Fruit fly (Drosophila melanogaster): Measurements from ENCODE around the gene unc-13-4A.

unc-13-4A gene

DNA sequence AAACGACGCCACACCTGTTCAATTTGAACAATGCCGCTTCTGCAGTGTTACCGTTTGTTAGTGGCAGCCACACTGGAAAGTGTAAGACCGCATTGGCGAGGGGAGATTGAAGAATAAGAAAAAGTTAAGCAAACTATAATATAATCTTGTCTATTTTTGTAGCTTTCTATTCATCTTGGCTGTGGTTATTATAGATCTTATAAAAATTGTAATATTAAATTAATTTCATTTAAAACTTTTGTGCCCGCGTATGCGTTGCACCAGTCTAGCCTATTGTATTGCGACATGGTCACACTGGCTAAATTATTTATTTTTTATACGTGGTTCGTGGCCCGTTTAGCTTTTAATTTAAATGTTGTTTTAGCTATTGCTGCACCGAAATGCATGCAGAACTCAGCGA, 10.7 kb upstream of the unc-13-4A start, which contains the start of the genes RhoGEF4 and Rint1 (continued):
- TF ChIP-seq D (optimal IDR thresholded peaks at IDR 0.05) = no peak
- peak; percentile 41 for TF ChIP-seq D (GFP tag; optimal IDR thresholded peaks at IDR 0.05)
- peak; percentile 31 for TF ChIP-seq slou (GFP tag; optimal IDR thresholded peaks at IDR 0.05)
- TF ChIP-seq Myb (GFP tag; optimal IDR thresholded peaks at IDR 0.05) = peak; percentile 79
- TF ChIP-seq odd (GFP tag; optimal IDR thresholded peaks at IDR 0.05) = no peak
- peak; percentile 86 for TF ChIP-seq CG12391 (tag; optimal IDR thresholded peaks at IDR 0.05)
- peak; percentile 52 for TF ChIP-seq CG13123 (GFP tag; optimal IDR thresholded peaks at IDR 0.05)
- no peak for TF ChIP-seq CG2678 (tag; optimal IDR thresholded peaks at IDR 0.05)
- peak; percentile 73 for TF ChIP-seq CG12155 (GFP tag; optimal IDR thresholded peaks at IDR 0.05)
- no peak for TF ChIP-seq Eip74EF (GFP tag; optimal IDR thresholded peaks at IDR 0.05)
- no peak for TF ChIP-seq Kr (GFP tag; optimal IDR thresholded peaks at IDR 0.05)
- TF ChIP-seq NK7.1 (GFP tag; optimal IDR thresholded peaks at IDR 0.05) = no peak
- peak; percentile 86 for TF ChIP-seq gem (tag; optimal IDR thresholded peaks at IDR 0.05)
- TF ChIP-seq ac (GFP tag; optimal IDR thresholded peaks at IDR 0.05) = no peak
- TF ChIP-seq CG6272 (GFP tag; IDR thresholded peaks at IDR 0.05) = peak; percentile 73
- TF ChIP-seq peb (GFP tag; IDR thresholded peaks at IDR 0.05) = peak; percentile 64
- TF ChIP-seq sens-2 (GFP tag; IDR thresholded peaks at IDR 0.05) = no peak
- TF ChIP-seq dmrt11E (tag; optimal IDR thresholded peaks at IDR 0.05) = peak; percentile 71
- TF ChIP-seq CG10267 (tag; optimal IDR thresholded peaks at IDR 0.05) = peak; percentile 73
- TF ChIP-seq CG31388 (GFP tag; optimal IDR thresholded peaks at IDR 0.05) = peak; percentile 28
- no peak for TF ChIP-seq pros (GFP tag; optimal IDR thresholded peaks at IDR 0.05)
- TF ChIP-seq CG2129 (GFP tag; IDR thresholded peaks at IDR 0.05; ENCODE audit: partially characterized antibody) = no peak
- peak; percentile 70; the same call in 2 of the 3 replicates for TF ChIP-seq ci (GFP tag; IDR thresholded peaks at IDR 0.05)
- peak; percentile 61; the same call in 1 of the 2 replicates for TF ChIP-seq Taf1 (GFP tag; IDR thresholded peaks at IDR 0.05)
- TF ChIP-seq stwl (tag; optimal IDR thresholded peaks at IDR 0.05) = peak; percentile 89
- no peak for TF ChIP-seq fru (optimal IDR thresholded peaks at IDR 0.05)
- peak; percentile 61 for TF ChIP-seq scrt (GFP tag; optimal IDR thresholded peaks at IDR 0.05)
- peak; percentile 80 for TF ChIP-seq pzg (GFP tag; optimal IDR thresholded peaks at IDR 0.05)
- TF ChIP-seq Med (GFP tag) = peak; percentile 90
- TF ChIP-seq CG18011 (GFP tag; optimal IDR thresholded peaks at IDR 0.05) = peak; percentile 44
- no peak for TF ChIP-seq Nf-YA (GFP tag; IDR thresholded peaks at IDR 0.05)
- TF ChIP-seq Stat92E (GFP tag; optimal IDR thresholded peaks at IDR 0.05) = peak in 1 of 3 experiments; percentile 38
- TF ChIP-seq CG31224 (GFP tag; IDR thresholded peaks at IDR 0.05) = peak; percentile 52
- peak; percentile 62 for TF ChIP-seq CG9727 (GFP tag; optimal IDR thresholded peaks at IDR 0.05)
- TF ChIP-seq CG4328 (GFP tag; optimal IDR thresholded peaks at IDR 0.05) = no peak
- no peak for TF ChIP-seq zen2 (GFP tag; IDR thresholded peaks at IDR 0.05; ENCODE audit: partially characterized antibody)
- peak; percentile 41; the same call in 1 of the 2 replicates for TF ChIP-seq Gsc (GFP tag; IDR thresholded peaks at IDR 0.05)
- TF ChIP-seq CG11456 (GFP tag; IDR thresholded peaks at IDR 0.05) = peak; percentile 64
- TF ChIP-seq Side (GFP tag; optimal IDR thresholded peaks at IDR 0.05) = no peak
- no peak for TF ChIP-seq jing (GFP tag; optimal IDR thresholded peaks at IDR 0.05)
- TF ChIP-seq tin (GFP tag; optimal IDR thresholded peaks at IDR 0.05) = peak; percentile 80
- peak in 1 of 2 experiments; percentile 75 for TF ChIP-seq Hr51 (GFP tag; optimal IDR thresholded peaks at IDR 0.05)
- TF ChIP-seq CG11504 (tag; optimal IDR thresholded peaks at IDR 0.05) = no peak
- TF ChIP-seq CG7357 (GFP tag; IDR thresholded peaks at IDR 0.05) = peak; percentile 50; the same call in 1 of the 3 replicates
- peak; percentile 45 for TF ChIP-seq BEAF-32 (GFP tag; optimal IDR thresholded peaks at IDR 0.05)
- no peak for TF ChIP-seq cad (GFP tag; optimal IDR thresholded peaks at IDR 0.05)
- no peak for TF ChIP-seq sna (GFP tag; IDR thresholded peaks at IDR 0.05; ENCODE audit: partially characterized antibody)
- TF ChIP-seq NC2β (GFP tag; optimal IDR thresholded peaks at IDR 0.05) = no peak
- 0 out of 2 replicates have a peak, but pooled peaks have one; percentile 62 for TF ChIP-seq Atf6 (GFP tag; IDR thresholded peaks at IDR 0.05)
- TF ChIP-seq CG2889 (GFP tag; IDR thresholded peaks at IDR 0.05) = 0 out of 3 replicates have a peak, but pooled peaks have one; percentile 12
